Fruit fly (Drosophila melanogaster): Measurements from ENCODE around the gene Acsf3.
A peak's percentile ranks its signal among the peaks of the same experiment; 100 is the strongest.

The Acsf3 gene

DNA sequence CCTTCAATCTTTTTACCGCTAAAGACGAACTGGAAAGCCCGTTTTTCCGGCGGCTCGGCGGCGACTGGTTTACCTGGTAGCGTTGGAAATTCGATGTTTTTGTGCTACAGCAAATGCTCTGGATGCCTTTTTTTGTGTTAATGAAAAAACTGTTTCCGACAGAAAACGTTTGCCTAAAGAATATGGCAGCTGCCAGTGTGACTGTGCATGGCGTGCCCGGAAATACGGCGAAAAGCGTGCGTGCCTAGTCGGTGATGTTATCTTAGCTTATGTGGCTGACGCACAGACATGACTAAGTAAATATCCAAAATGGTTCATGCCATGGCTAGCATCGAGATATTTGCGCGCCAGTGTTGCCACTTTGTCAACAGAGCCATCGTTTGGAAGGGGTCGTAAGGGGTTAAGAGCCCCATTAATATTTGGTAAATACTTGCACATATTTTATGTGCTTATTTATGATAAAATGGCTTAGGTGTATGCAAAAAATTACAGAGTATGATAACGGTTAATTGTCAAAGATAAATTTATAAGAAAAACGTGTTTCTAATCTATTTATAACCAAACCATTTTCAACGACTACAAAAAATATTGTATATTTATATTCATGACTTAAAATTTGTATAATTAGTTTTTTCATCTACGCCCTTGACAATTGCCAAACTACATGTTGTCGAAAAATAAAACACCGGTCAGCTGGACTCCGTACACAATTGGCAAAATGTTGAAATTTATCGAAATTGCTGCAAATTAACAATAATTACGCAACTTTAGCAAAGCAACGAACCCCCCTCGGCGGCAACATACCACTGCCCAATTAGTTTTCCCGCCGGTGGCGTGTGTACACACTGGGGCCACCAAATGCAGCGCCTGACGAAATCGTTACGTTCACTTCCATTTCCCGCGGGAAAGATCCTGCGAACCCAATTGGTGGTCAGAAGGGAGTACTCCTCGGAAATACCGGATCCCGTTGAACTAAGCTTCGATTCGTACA, 42.6 kb upstream of the Acsf3 start, which contains the start of gene CG2059 (continued):
- peak; percentile 40 for TF ChIP-seq Hsf (GFP tag; optimal IDR thresholded peaks at IDR 0.05)
- TF ChIP-seq toy (GFP tag; IDR thresholded peaks at IDR 0.05): no peak
- peak; percentile 55 for TF ChIP-seq lab (GFP tag; optimal IDR thresholded peaks at IDR 0.05)
- TF ChIP-seq CG4820 (GFP tag; optimal IDR thresholded peaks at IDR 0.05): peak; percentile 26
- TF ChIP-seq Deaf1 (tag; optimal IDR thresholded peaks at IDR 0.05): no peak
- TF ChIP-seq CG10543 (GFP tag; optimal IDR thresholded peaks at IDR 0.05): peak; percentile 34
- TF ChIP-seq pfk (GFP tag; optimal IDR thresholded peaks at IDR 0.05): peak; percentile 23
- peak; percentile 52 for TF ChIP-seq CG12391 (tag; optimal IDR thresholded peaks at IDR 0.05)
- peak; percentile 20 for TF ChIP-seq Atf-2 (GFP tag; optimal IDR thresholded peaks at IDR 0.05)
- TF ChIP-seq Side (GFP tag; optimal IDR thresholded peaks at IDR 0.05): peak; percentile 3
- peak; percentile 100 for TF ChIP-seq CG1603 (tag; optimal IDR thresholded peaks at IDR 0.05)
- TF ChIP-seq ERR (GFP tag; optimal IDR thresholded peaks at IDR 0.05): no peak
- TF ChIP-seq luna (GFP tag; optimal IDR thresholded peaks at IDR 0.05): no peak
- no peak for TF ChIP-seq nau (GFP tag; optimal IDR thresholded peaks at IDR 0.05)
- peak; percentile 16 for TF ChIP-seq CG3995 (GFP tag; optimal IDR thresholded peaks at IDR 0.05)
- TF ChIP-seq CG16863 (GFP tag; optimal IDR thresholded peaks at IDR 0.05): peak; percentile 39
- no peak for TF ChIP-seq Trl (optimal IDR thresholded peaks at IDR 0.05)
- TF ChIP-seq Trl (GFP tag; optimal IDR thresholded peaks at IDR 0.05): peak; percentile 52
- peak; percentile 36 for TF ChIP-seq CG7786 (GFP tag; optimal IDR thresholded peaks at IDR 0.05)
- TF ChIP-seq Max (GFP tag; optimal IDR thresholded peaks at IDR 0.05): peak; percentile 55
- TF ChIP-seq CG4854 (GFP tag; optimal IDR thresholded peaks at IDR 0.05): peak; percentile 37
- peak; percentile 19 for TF ChIP-seq CG4360 (GFP tag; IDR thresholded peaks at IDR 0.05)
- peak; percentile 52 for TF ChIP-seq knrl (GFP tag; IDR thresholded peaks at IDR 0.05; ENCODE audit: partially characterized antibody)
- TF ChIP-seq mam (GFP tag; optimal IDR thresholded peaks at IDR 0.05): peak; percentile 68
- 0 out of 2 replicates have a peak, but pooled peaks have one; percentile 19 for TF ChIP-seq onecut (GFP tag; IDR thresholded peaks at IDR 0.05)
- no peak for TF ChIP-seq Doc2 (GFP tag; IDR thresholded peaks at IDR 0.05)
- TF ChIP-seq sd (tag; optimal IDR thresholded peaks at IDR 0.05): peak; percentile 66
- peak; percentile 26 for TF ChIP-seq CG13624 (GFP tag; optimal IDR thresholded peaks at IDR 0.05)
- peak; percentile 23 for TF ChIP-seq ash1 (GFP tag; optimal IDR thresholded peaks at IDR 0.05)
- no peak; the same call in 1 of the 2 replicates for TF ChIP-seq GATAe (GFP tag; conservative IDR thresholded peaks at IDR 0.05)
- peak; percentile 53; the same call in 1 of the 2 replicates for TF ChIP-seq CG10959 (GFP tag; IDR thresholded peaks at IDR 0.05)
- peak; percentile 20 for TF ChIP-seq Dek (tag; optimal IDR thresholded peaks at IDR 0.05)
- no peak for TF ChIP-seq ac (GFP tag; optimal IDR thresholded peaks at IDR 0.05)
- TF ChIP-seq CG9437 (GFP tag; optimal IDR thresholded peaks at IDR 0.05): peak; percentile 31
- TF ChIP-seq Elba2 (GFP tag; optimal IDR thresholded peaks at IDR 0.05): peak; percentile 84
- peak; percentile 20 for TF ChIP-seq CG6813 (GFP tag; optimal IDR thresholded peaks at IDR 0.05)
- TF ChIP-seq CG6175 (GFP tag; IDR thresholded peaks at IDR 0.05): 0 out of 3 replicates have a peak, but pooled peaks have one; percentile 15
- no peak for TF ChIP-seq CG8281 (tag; optimal IDR thresholded peaks at IDR 0.05)
- peak; percentile 22; the same call in 1 of the 2 replicates for TF ChIP-seq ranshi (GFP tag; IDR thresholded peaks at IDR 0.05)
- peak; percentile 90 for TF ChIP-seq CG7745 (tag; optimal IDR thresholded peaks at IDR 0.05)
- 0 out of 2 replicates have a peak, but pooled peaks have one; percentile 8 for TF ChIP-seq CG4730 (GFP tag; IDR thresholded peaks at IDR 0.05)
- TF ChIP-seq CG12104 (GFP tag; optimal IDR thresholded peaks at IDR 0.05): peak; percentile 59
- TF ChIP-seq sens-2 (GFP tag; IDR thresholded peaks at IDR 0.05): no peak
- peak; percentile 63 for TF ChIP-seq sens (GFP tag)
- TF ChIP-seq hbn (GFP tag; IDR thresholded peaks at IDR 0.05; ENCODE audit: partially characterized antibody): no peak; the same call in 1 of the 2 replicates
- TF ChIP-seq CG30403 (GFP tag; optimal IDR thresholded peaks at IDR 0.05): peak; percentile 48
- TF ChIP-seq MESR4 (GFP tag; optimal IDR thresholded peaks at IDR 0.05): peak; percentile 95
- no peak for TF ChIP-seq Optix (GFP tag; IDR thresholded peaks at IDR 0.05)
